Fruit fly (Drosophila melanogaster) whole organism, embryonic: ENCODE measurements around the gene Alp9.

Experiments
- CG10147 ChIP-seq: fragments of 200-800 bp; sonication (Bioruptor generic); optimal IDR thresholded peaks from 2 replicates; lab custom pipeline; 2019; ENCODE audit warnings: missing biosample characterization, mild to moderate bottlenecking, missing genetic modification characterization, moderate library complexity
- CG10959 ChIP-seq: fragments of 200-800 bp; sonication (Bioruptor generic); IDR thresholded peaks from 2 replicates; pipeline ENCODE4 v1.3.6; 2022; ENCODE audit warnings: missing biosample characterization, missing genetic modification characterization
- CG16863 ChIP-seq: fragments of 200-800 bp; sonication (Bioruptor generic); optimal IDR thresholded peaks from 3 replicates; lab custom pipeline; 2016; ENCODE audit warnings: missing biosample characterization, missing genetic modification characterization
- CG2678 ChIP-seq: fragments of 200-800 bp; sonication (Bioruptor generic); optimal IDR thresholded peaks from 3 replicates; lab custom pipeline; 2019; ENCODE audit warnings: missing biosample characterization, mild to moderate bottlenecking, missing genetic modification characterization, moderate library complexity
- CG8290 ChIP-seq, 3 experiments: fragments of 200-800 bp; sonication (Bioruptor generic); optimal IDR thresholded peaks; 2 replicates each; lab custom pipeline; 2016 to 2019; ENCODE audit warnings: missing biosample characterization in 3 of 3, missing genetic modification characterization in 3 of 3, mild to moderate bottlenecking in 2 of 3, moderate library complexity in 1 of 3
- Eip74EF ChIP-seq, 2 experiments: fragments of 200-800 bp in 1 of 2; fragments of >200 bp in 1 of 2; sonication (Bioruptor generic) in 1 of 2; optimal IDR thresholded peaks; 2 replicates each; lab custom pipeline; 2017 to 2019; ENCODE audit warnings: missing biosample characterization in 2 of 2, missing genetic modification characterization in 2 of 2, mild to moderate bottlenecking in 1 of 2, moderate library complexity in 1 of 2
- NC2α ChIP-seq: fragments of 200-800 bp; sonication (Bioruptor generic); optimal IDR thresholded peaks from 2 replicates; lab custom pipeline; 2016; ENCODE audit warnings: missing biosample characterization, missing genetic modification characterization
- eve ChIP-seq, 2 experiments: fragments of >200 bp; optimal IDR thresholded peaks; 2 replicates each; lab custom pipeline; 2017; ENCODE audit warnings: missing biosample characterization in 2 of 2, missing genetic modification characterization in 2 of 2
- fd64A ChIP-seq: fragments of 200-800 bp; sonication (Bioruptor generic); optimal IDR thresholded peaks from 3 replicates; lab custom pipeline; 2018; ENCODE audit warnings: missing biosample characterization, mild to moderate bottlenecking, missing genetic modification characterization
- gem ChIP-seq: fragments of 200-800 bp; sonication (Bioruptor generic); optimal IDR thresholded peaks from 2 replicates; lab custom pipeline; 2019; ENCODE audit warnings: missing biosample characterization, mild to moderate bottlenecking, missing genetic modification characterization, moderate library complexity
- gsb ChIP-seq: fragments of 200-800 bp; sonication (Bioruptor generic); IDR thresholded peaks from 2 replicates; pipeline ENCODE4 v1.3.6; 2022; ENCODE audit warnings: missing biosample characterization, missing genetic modification characterization
- lola ChIP-seq, 3 experiments: fragments of >200 bp in 2 of 3; fragments of 200-800 bp in 1 of 3; sonication (Bioruptor generic) in 1 of 3; optimal IDR thresholded peaks; 2 replicates each; lab custom pipeline; 2017 to 2019; ENCODE audit warnings: missing biosample characterization in 3 of 3, missing genetic modification characterization in 3 of 3, mild to moderate bottlenecking in 1 of 3, moderate library complexity in 1 of 3
- usp ChIP-seq: fragments of >200 bp; optimal IDR thresholded peaks from 2 replicates; lab custom pipeline; 2017; ENCODE audit warnings: missing biosample characterization, missing genetic modification characterization

- no peak for TF ChIP-seq eve (GFP tag; optimal IDR thresholded peaks at IDR 0.05; lab: Kevin White, UChicago)
- no peak for TF ChIP-seq CG10147 (GFP tag; lab: Kevin White, UChicago)
- TF ChIP-seq gsb (GFP tag; lab: Robert Waterston, UW): no peak
- TF ChIP-seq NC2α (GFP tag; lab: Kevin White, UChicago): no peak
- TF ChIP-seq CG2678 (tag; lab: Kevin White, UChicago): no peak
- TF ChIP-seq CG8290 (GFP tag; optimal IDR thresholded peaks at IDR 0.05; lab: Kevin White, UChicago): no peak
- TF ChIP-seq CG8290 (tag; optimal IDR thresholded peaks at IDR 0.05; lab: Kevin White, UChicago): peak in 1 of 2 experiments; percentile 63
- TF ChIP-seq gem (tag; lab: Kevin White, UChicago): no peak
- no peak for TF ChIP-seq usp (GFP tag; lab: Kevin White, UChicago)
- TF ChIP-seq CG16863 (GFP tag; lab: Kevin White, UChicago): no peak
- TF ChIP-seq lola (GFP tag; optimal IDR thresholded peaks at IDR 0.05; lab: Kevin White, UChicago): no peak
- no peak for TF ChIP-seq Eip74EF (GFP tag; optimal IDR thresholded peaks at IDR 0.05; lab: Kevin White, UChicago)
- no peak for TF ChIP-seq fd64A (GFP tag; lab: Kevin White, UChicago)
- no peak for TF ChIP-seq CG10959 (GFP tag; lab: Robert Waterston, UW)
Observed at dm6 chr3L:5563309-5564182, 31.8 kb upstream of the Alp9 start, which contains the start of the genes ScsbetaG and Sras.
